Fruit fly (Drosophila melanogaster): Measurements from ENCODE around the gene Orc2.

The Orc2 gene

dm6 chr3R:13981584-13981983, 16.9 kb downstream of the Orc2 start:
- TF ChIP-seq dac (GFP tag; optimal IDR thresholded peaks at IDR 0.05): no peak
- TF ChIP-seq Hr38 (GFP tag; optimal IDR thresholded peaks at IDR 0.05): no peak
- TF ChIP-seq svp (GFP tag): no peak
- no peak for TF ChIP-seq CG8632 (GFP tag; optimal IDR thresholded peaks at IDR 0.05)
- TF ChIP-seq Eip78C (GFP tag): peak; percentile 10
- no peak for TF ChIP-seq eg (GFP tag; IDR thresholded peaks at IDR 0.05)
- TF ChIP-seq fd59A (GFP tag; optimal IDR thresholded peaks at IDR 0.05): no peak

- TF ChIP-seq eg (GFP tag; IDR thresholded peaks at IDR 0.05): 0 out of 3 replicates have a peak, but pooled peaks have one; percentile 14
- TF ChIP-seq Hr39 (GFP tag; optimal IDR thresholded peaks at IDR 0.05): no peak
- no peak for TF ChIP-seq CG16779 (tag; optimal IDR thresholded peaks at IDR 0.05)
- no peak for TF ChIP-seq CG6792 (GFP tag; optimal IDR thresholded peaks at IDR 0.05)
- TF ChIP-seq Eip93F (GFP tag; optimal IDR thresholded peaks at IDR 0.05): no peak
- TF ChIP-seq CG3919 (GFP tag; optimal IDR thresholded peaks at IDR 0.05): peak; percentile 32
- no peak for TF ChIP-seq net (GFP tag; optimal IDR thresholded peaks at IDR 0.05)
- no peak for TF ChIP-seq topi (GFP tag; optimal IDR thresholded peaks at IDR 0.05)
Observed at dm6 chr3R:13982298-13982846, 17.7 kb downstream of the Orc2 start.

dm6 chr3R:13983272-13984032, 18.8 kb downstream of the Orc2 start:
- TF ChIP-seq achi (GFP tag; optimal IDR thresholded peaks at IDR 0.05) (peak; percentile 95), CG6276 (GFP tag; optimal IDR thresholded peaks at IDR 0.05) (peak; percentile 85), ss (GFP tag; optimal IDR thresholded peaks at IDR 0.05) (peak; percentile 92), CG34406 (GFP tag; optimal IDR thresholded peaks at IDR 0.05) (peak; percentile 95), CG10669 (GFP tag; optimal IDR thresholded peaks at IDR 0.05) (peak; percentile 96), CG6854 (GFP tag; optimal IDR thresholded peaks at IDR 0.05) (peak; percentile 90), dac (GFP tag; optimal IDR thresholded peaks at IDR 0.05) (peak; percentile 89), CG10631 (GFP tag; optimal IDR thresholded peaks at IDR 0.05) (peak; percentile 95), Eip75B (GFP tag; optimal IDR thresholded peaks at IDR 0.05) (peak; percentile 97), CG7368 (GFP tag; optimal IDR thresholded peaks at IDR 0.05) (peak; percentile 97), CG8632 (GFP tag; optimal IDR thresholded peaks at IDR 0.05) (peak; percentile 95), net (GFP tag; optimal IDR thresholded peaks at IDR 0.05) (peak; percentile 96), Eip93F (GFP tag; optimal IDR thresholded peaks at IDR 0.05) (peak; percentile 73), Blimp-1 (GFP tag; optimal IDR thresholded peaks at IDR 0.05) (peak; percentile 91), Hr39 (GFP tag; optimal IDR thresholded peaks at IDR 0.05) (peak; percentile 97), CG6792 (GFP tag; optimal IDR thresholded peaks at IDR 0.05) (peak; percentile 97), fkh (GFP tag; optimal IDR thresholded peaks at IDR 0.05) (peak; percentile 87), acj6 (GFP tag; optimal IDR thresholded peaks at IDR 0.05) (peak; percentile 97), CG3032 (tag; optimal IDR thresholded peaks at IDR 0.05) (peak; percentile 93), CG16779 (tag; optimal IDR thresholded peaks at IDR 0.05) (peak; percentile 92), Hr4 (GFP tag; optimal IDR thresholded peaks at IDR 0.05) (peak; percentile 95), Smox (GFP tag; optimal IDR thresholded peaks at IDR 0.05) (peak; percentile 95), svp (GFP tag) (peak; percentile 99), topi (GFP tag; optimal IDR thresholded peaks at IDR 0.05) (peak; percentile 97), Lpt (GFP tag; optimal IDR thresholded peaks at IDR 0.05) (peak; percentile 95), Eip78C (GFP tag) (peak; percentile 99), Gug (GFP tag; IDR thresholded peaks at IDR 0.05) (peak; percentile 90), CG11762 (GFP tag; optimal IDR thresholded peaks at IDR 0.05; ENCODE audit: insufficient read depth) (peak; percentile 86), CG6163 (GFP tag; IDR thresholded peaks at IDR 0.05) (peak; percentile 92), CG4318 (GFP tag; optimal IDR thresholded peaks at IDR 0.05) (peak; percentile 90), CG11294 (GFP tag; IDR thresholded peaks at IDR 0.05) (peak; percentile 88), salr (GFP tag; optimal IDR thresholded peaks at IDR 0.05) (peak; percentile 91 to 96), Met (GFP tag; optimal IDR thresholded peaks at IDR 0.05) (peak; percentile 96), fd59A (GFP tag; optimal IDR thresholded peaks at IDR 0.05) (peak; percentile 89), CG32006 (GFP tag; optimal IDR thresholded peaks at IDR 0.05) (peak; percentile 96), vri (GFP tag; optimal IDR thresholded peaks at IDR 0.05) (peak; percentile 97), CG8119 (GFP tag; IDR thresholded peaks at IDR 0.05) (peak; percentile 95), Ets96B (tag; optimal IDR thresholded peaks at IDR 0.05) (peak; percentile 95), dsx (GFP tag; optimal IDR thresholded peaks at IDR 0.05; ENCODE audit: poor library complexity, severe bottlenecking) (peak; percentile 91), Sox14 (GFP tag; optimal IDR thresholded peaks at IDR 0.05) (peak; percentile 97), CG1621 (tag; optimal IDR thresholded peaks at IDR 0.05) (peak; percentile 91)

All from whole organism, prepupa.